Worm (Caenorhabditis elegans) whole organism, mixed stage, embryonic: ENCODE results near the gene klf-2.

ENCODE experiments used
- elt-3 ChIP-seq: fragments of 150-350 bp; optimal IDR thresholded peaks from 2 replicates; lab custom pipeline; 2014; ENCODE audit warnings: missing biosample characterization, missing genetic modification characterization
- ztf-11 ChIP-seq: fragments of 150-350 bp; optimal IDR thresholded peaks from 2 replicates; lab custom pipeline; 2014; ENCODE audit warnings: missing biosample characterization, missing genetic modification characterization

ce11 chrV:20639294-20639693 is 46.2 kb upstream of the klf-2 start, which contains the start of gene srxa-14:
- TF ChIP-seq ztf-11 (tag; lab: Kevin White, UChicago) = no peak
- TF ChIP-seq elt-3 (tag; lab: Kevin White, UChicago) = no peak
